Worm (Caenorhabditis elegans): ENCODE measurements around the gene mrps-18C.

The mrps-18C gene

DNA sequence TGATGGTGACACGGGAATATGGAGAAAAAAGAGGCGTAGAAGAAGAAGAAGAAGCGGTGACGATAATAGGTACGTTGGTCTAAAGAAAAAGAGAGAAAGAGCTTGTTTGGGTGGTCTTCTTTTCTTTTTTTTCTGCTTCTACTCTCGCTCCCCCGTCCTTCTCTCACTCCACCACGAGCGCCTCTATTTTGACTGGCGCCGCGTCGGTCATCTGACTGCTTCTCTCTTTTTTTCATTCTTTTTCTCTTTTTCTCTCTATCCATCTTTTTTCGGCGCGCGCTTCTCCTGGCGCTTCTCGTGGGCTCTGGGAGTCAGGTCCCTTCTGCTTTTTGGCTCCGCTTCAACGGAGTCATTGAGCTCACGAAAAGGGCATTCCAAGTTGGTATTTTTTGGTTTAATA lies 15.0 kb downstream of the mrps-18C start (continued):
- no peak for TF ChIP-seq athp-1 (tag; optimal IDR thresholded peaks at IDR 0.05)

DNA sequence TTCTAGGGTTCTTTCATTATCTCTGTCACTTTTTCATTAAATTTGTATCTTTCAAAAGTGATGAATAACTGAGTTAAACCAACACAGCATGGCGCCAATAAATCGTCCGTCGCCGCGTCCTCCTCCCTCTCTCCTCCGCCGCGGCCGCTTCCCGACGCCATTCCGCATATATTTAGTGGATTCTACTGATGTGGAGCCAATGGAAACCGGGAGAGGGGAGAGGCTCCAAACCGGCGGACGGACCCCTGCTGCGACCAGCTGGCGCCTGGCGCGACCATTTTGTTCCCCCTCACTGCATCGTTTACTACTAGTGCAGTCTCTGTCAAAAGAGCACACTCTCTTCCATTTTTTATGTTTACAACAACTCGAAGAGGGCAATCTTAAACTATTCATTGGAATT lies 15.8 kb downstream of the mrps-18C start:
- TF ChIP-seq attf-6 (GFP tag; IDR thresholded peaks at IDR 0.05) (no peak), hlh-12 (tag; optimal IDR thresholded peaks at IDR 0.05) (no peak), sptf-2 (GFP tag; optimal IDR thresholded peaks at IDR 0.05) (no peak), egrh-3 (GFP tag; IDR thresholded peaks at IDR 0.05) (peak; percentile 69; the same call in 1 of the 2 replicates), nhr-120 (GFP tag; IDR thresholded peaks at IDR 0.05) (no peak), him-1 (tag; optimal IDR thresholded peaks at IDR 0.05) (no peak), zfh-2 (GFP tag; conservative IDR thresholded peaks at IDR 0.05) (peak; percentile 91), ceh-58 (GFP tag; IDR thresholded peaks at IDR 0.05) (no peak), hlh-26 (GFP tag; conservative IDR thresholded peaks at IDR 0.05) (no peak), F39B2.1 (GFP tag; IDR thresholded peaks at IDR 0.05) (no peak), snpc-3.4 (tag; optimal IDR thresholded peaks at IDR 0.05) (no peak)

DNA sequence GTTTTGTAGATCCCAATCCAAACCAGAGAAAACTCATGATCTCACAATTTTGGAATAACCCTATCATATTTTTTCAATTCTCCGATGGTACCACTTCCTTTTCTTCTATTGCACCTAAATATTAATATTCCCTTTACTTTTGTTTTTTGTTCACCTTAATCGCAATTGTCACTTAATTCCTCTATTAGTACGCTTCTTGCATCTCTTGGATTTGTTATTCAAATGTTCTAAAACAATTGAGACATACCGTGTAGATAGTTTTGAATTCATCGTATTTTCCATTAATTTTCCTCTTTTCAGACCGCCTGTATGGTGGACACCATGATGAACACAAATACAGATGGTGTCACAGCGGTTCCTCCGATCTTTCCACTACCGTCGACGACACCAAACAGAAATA lies 16.4 kb downstream of the mrps-18C start, which contains the start of gene flh-2:
TSS of gene flh-2 (plus strand) at position 301 of the 400 bp plus-strand sequence.
- no peak for TF ChIP-seq ztf-28 (GFP tag; IDR thresholded peaks at IDR 0.05)
- TF ChIP-seq ztf-22 (GFP tag; optimal IDR thresholded peaks at IDR 0.05): no peak
- no peak for TF ChIP-seq cebp-2 (GFP tag; IDR thresholded peaks at IDR 0.05)
- no peak for TF ChIP-seq F39B2.1 (GFP tag; IDR thresholded peaks at IDR 0.05)
- no peak for TF ChIP-seq lin-26 (GFP tag; IDR thresholded peaks at IDR 0.05)
- no peak for TF ChIP-seq hrde-1 (tag; optimal IDR thresholded peaks at IDR 0.05; ENCODE audit: borderline replicate concordance)

DNA sequence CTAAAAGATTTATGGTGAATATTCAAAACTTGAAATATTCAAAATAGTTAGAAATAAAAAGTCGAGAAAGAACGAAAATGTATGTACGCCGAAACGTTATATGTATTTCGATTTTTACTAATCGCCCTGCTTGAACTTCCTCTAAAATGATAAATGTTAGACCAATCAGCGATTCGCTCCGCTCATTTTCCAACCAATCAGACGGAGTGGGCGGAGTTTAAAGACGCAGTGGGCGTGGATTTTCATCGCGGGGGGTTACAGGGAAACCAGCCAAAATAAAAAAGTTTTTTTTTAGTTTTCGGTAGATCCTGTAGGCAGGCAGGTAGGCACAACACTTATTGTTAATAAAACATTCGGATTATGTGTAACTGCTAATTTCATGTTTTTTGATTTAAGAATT lies 17.6 kb downstream of the mrps-18C start:
- TF ChIP-seq nfyb-1 (GFP tag; IDR thresholded peaks at IDR 0.05) (peak; percentile 64; the same call in 1 of the 2 replicates), F49E8.2 (tag; optimal IDR thresholded peaks at IDR 0.05; ENCODE audit: insufficient read depth) (no peak)

DNA sequence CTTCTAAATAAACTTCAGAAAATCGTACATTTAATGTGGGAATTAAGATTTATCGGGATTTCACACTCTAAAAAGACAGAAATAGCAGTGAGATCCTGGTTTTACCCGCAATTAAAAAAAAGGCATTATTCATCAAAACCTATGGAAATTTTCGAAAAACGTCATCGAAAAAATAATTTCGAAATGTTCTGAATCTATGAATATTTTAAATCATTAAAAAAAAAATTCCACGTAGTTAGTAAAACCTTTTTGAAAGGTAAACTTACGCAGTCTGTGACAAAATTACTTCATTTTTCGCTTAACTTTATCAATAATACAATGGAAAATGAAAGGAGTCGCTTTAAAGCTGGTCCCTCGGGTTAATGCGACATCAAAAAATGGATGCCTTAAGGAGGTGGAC lies 21.2 kb downstream of the mrps-18C start, which contains the start of gene C26E6.1:
TSS of gene C26E6.1 (plus strand) at position 301 of the 400 bp plus-strand sequence.
- no peak for TF ChIP-seq F49E8.2 (tag; optimal IDR thresholded peaks at IDR 0.05; ENCODE audit: insufficient read depth)
- no peak for TF ChIP-seq die-1 (tag; optimal IDR thresholded peaks at IDR 0.05)
- TF ChIP-seq F10E7.11 (tag; optimal IDR thresholded peaks at IDR 0.05): no peak
- no peak for TF ChIP-seq K12H6.12 (tag; optimal IDR thresholded peaks at IDR 0.05)
- no peak for TF ChIP-seq B0261.1 (tag; optimal IDR thresholded peaks at IDR 0.05)
- no peak for TF ChIP-seq T07F8.4 (tag; optimal IDR thresholded peaks at IDR 0.05)
- no peak for TF ChIP-seq rpc-1 (optimal IDR thresholded peaks at IDR 0.05)
- TF ChIP-seq rpc-1 (tag; optimal IDR thresholded peaks at IDR 0.05): no peak
- TF ChIP-seq sdz-38 (tag; optimal IDR thresholded peaks at IDR 0.05): no peak
- no peak for TF ChIP-seq F22D6.2 (tag; optimal IDR thresholded peaks at IDR 0.05)
- no peak for TF ChIP-seq mel-28 (tag; optimal IDR thresholded peaks at IDR 0.05; ENCODE audit: borderline replicate concordance)
- TF ChIP-seq tbx-9 (tag; optimal IDR thresholded peaks at IDR 0.05; ENCODE audit: borderline replicate concordance): no peak
- TF ChIP-seq nfyb-1 (GFP tag; IDR thresholded peaks at IDR 0.05): no peak
- no peak for TF ChIP-seq C06A6.2 (GFP tag; conservative IDR thresholded peaks at IDR 0.05)
- no peak for TF ChIP-seq nhr-179 (tag; optimal IDR thresholded peaks at IDR 0.05)

DNA sequence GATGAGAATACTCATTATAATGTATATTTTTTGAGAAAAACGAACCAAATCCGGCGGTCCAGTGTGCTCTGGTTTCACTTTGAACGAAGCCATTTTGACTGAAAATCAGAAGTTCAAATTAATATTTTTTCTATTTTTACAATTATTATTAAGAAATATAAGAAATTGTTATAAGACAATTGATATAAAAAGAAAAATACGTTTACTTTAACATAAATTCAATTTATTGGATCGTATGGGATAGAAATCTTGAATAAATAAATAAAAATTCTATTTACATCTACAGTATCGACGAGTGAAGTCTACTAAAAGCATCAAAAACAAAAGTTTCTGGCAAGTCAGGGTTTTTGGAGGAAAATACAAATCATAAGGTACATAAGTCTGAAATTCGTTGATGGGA lies 24.8 kb downstream of the mrps-18C start, which contains the start of gene C27F2.4:
TSS of gene C27F2.4 (minus strand) at position 101 of the 400 bp plus-strand sequence.
- TF ChIP-seq B0336.3 (GFP tag; IDR thresholded peaks at IDR 0.05) (no peak), madf-10 (tag; optimal IDR thresholded peaks at IDR 0.05) (no peak), F22D6.2 (tag; optimal IDR thresholded peaks at IDR 0.05) (no peak), repo-1 (tag; optimal IDR thresholded peaks at IDR 0.05) (no peak), ztf-3 (GFP tag; optimal IDR thresholded peaks at IDR 0.05) (no peak), sdz-38 (tag; optimal IDR thresholded peaks at IDR 0.05) (no peak), nhr-27 (tag; optimal IDR thresholded peaks at IDR 0.05) (no peak), unc-130 (GFP tag; optimal IDR thresholded peaks at IDR 0.05) (no peak), nfya-2 (GFP tag; IDR thresholded peaks at IDR 0.05) (no peak)

Data from whole organism, young adult.